Fruit fly (Drosophila melanogaster) whole organism, embryonic: ENCODE measurements around the gene Alg12.

Source experiments
- BEAF-32 ChIP-seq: fragments of 200-800 bp; sonication (Bioruptor generic); optimal IDR thresholded peaks from 3 replicates; lab custom pipeline; 2017; ENCODE audit warnings: missing biosample characterization, missing genetic modification characterization, mild to moderate bottlenecking, moderate library complexity, missing genetic modification reagents
- CG10267 ChIP-seq: fragments of 200-800 bp; sonication (Bioruptor generic); optimal IDR thresholded peaks from 2 replicates; lab custom pipeline; 2018; ENCODE audit warnings: missing biosample characterization, mild to moderate bottlenecking, missing genetic modification characterization, moderate library complexity
- CG12071 ChIP-seq: fragments of 200-800 bp; sonication (Bioruptor generic); optimal IDR thresholded peaks from 3 replicates; lab custom pipeline; 2018; ENCODE audit warnings: missing biosample characterization, mild to moderate bottlenecking, missing genetic modification characterization
- CG12299 ChIP-seq: fragments of 200-800 bp; sonication (Bioruptor generic); optimal IDR thresholded peaks from 2 replicates; lab custom pipeline; 2018; ENCODE audit warnings: missing biosample characterization, mild to moderate bottlenecking, missing genetic modification characterization
- CG1529 ChIP-seq: fragments of 200-800 bp; sonication (Bioruptor generic); optimal IDR thresholded peaks from 3 replicates; lab custom pipeline; 2018; ENCODE audit warnings: missing biosample characterization, missing genetic modification characterization
- CG1647 ChIP-seq: fragments of 200-800 bp; sonication (Bioruptor generic); optimal IDR thresholded peaks from 3 replicates; lab custom pipeline; 2016; ENCODE audit warnings: missing biosample characterization, missing genetic modification characterization
- CG17359 ChIP-seq: fragments of 200-800 bp; sonication (Bioruptor generic); optimal IDR thresholded peaks from 3 replicates; lab custom pipeline; 2018; ENCODE audit warnings: missing biosample characterization, mild to moderate bottlenecking, missing genetic modification characterization, moderate library complexity
- CG17829 ChIP-seq: fragments of 200-800 bp; optimal IDR thresholded peaks from 2 replicates; lab custom pipeline; 2019; ENCODE audit warnings: missing biosample characterization, mild to moderate bottlenecking, missing genetic modification characterization, moderate library complexity
- CG2129 ChIP-seq: fragments of 200-800 bp; sonication (Bioruptor generic); IDR thresholded peaks from 2 replicates; pipeline ENCODE4 v1.3.6; 2022; ENCODE audit warnings: missing biosample characterization, missing genetic modification characterization; ENCODE audit not compliant: partially characterized antibody
- CG2199 ChIP-seq: fragments of 200-800 bp; sonication (Bioruptor generic); IDR thresholded peaks from 3 replicates; pipeline ENCODE4 v1.3.6; 2022; ENCODE audit warnings: missing biosample characterization, missing genetic modification characterization
- CG3163 ChIP-seq: fragments of 200-800 bp; sonication (Bioruptor generic); optimal IDR thresholded peaks from 3 replicates; lab custom pipeline; 2016; ENCODE audit warnings: missing biosample characterization, missing genetic modification characterization
- CG32532 ChIP-seq: fragments of 200-800 bp; sonication (Bioruptor generic); IDR thresholded peaks from 2 replicates; pipeline ENCODE4 v1.3.6; 2022; ENCODE audit warnings: missing biosample characterization, missing genetic modification characterization
- CG3838 ChIP-seq: fragments of 200-800 bp; sonication (Bioruptor generic); optimal IDR thresholded peaks from 3 replicates; lab custom pipeline; 2016; ENCODE audit warnings: missing biosample characterization, missing genetic modification characterization
- CG5180 ChIP-seq: fragments of 200-800 bp; sonication (Bioruptor generic); optimal IDR thresholded peaks from 3 replicates; lab custom pipeline; 2017; ENCODE audit warnings: missing biosample characterization, missing genetic modification characterization, mild to moderate bottlenecking, moderate library complexity, missing genetic modification reagents
- CG7839 ChIP-seq: fragments of 200-800 bp; sonication (Bioruptor generic); optimal IDR thresholded peaks from 3 replicates; lab custom pipeline; 2018; ENCODE audit warnings: missing biosample characterization, mild to moderate bottlenecking, missing genetic modification characterization, moderate library complexity
- CG8359 ChIP-seq: fragments of 200-800 bp; sonication (Bioruptor generic); optimal IDR thresholded peaks from 2 replicates; lab custom pipeline; 2017; ENCODE audit warnings: missing biosample characterization, mild to moderate bottlenecking, missing genetic modification characterization, borderline replicate concordance
- CG8924 ChIP-seq: fragments of 200-800 bp; optimal IDR thresholded peaks from 3 replicates; lab custom pipeline; 2019; ENCODE audit warnings: missing biosample characterization, mild to moderate bottlenecking, missing genetic modification characterization, moderate library complexity
- CG9437 ChIP-seq: fragments of 200-800 bp; sonication (Bioruptor generic); optimal IDR thresholded peaks from 2 replicates; lab custom pipeline; 2018; ENCODE audit warnings: missing biosample characterization, mild to moderate bottlenecking, missing genetic modification characterization
- ERR ChIP-seq: fragments of 200-800 bp; sonication (Bioruptor generic); optimal IDR thresholded peaks from 2 replicates; lab custom pipeline; 2016; ENCODE audit warnings: missing biosample characterization, missing genetic modification characterization
- Gsc ChIP-seq: fragments of 200-800 bp; sonication (Bioruptor generic); IDR thresholded peaks from 2 replicates; pipeline ENCODE4 v1.3.6; 2022; ENCODE audit warnings: missing biosample characterization, missing genetic modification characterization
- H15 ChIP-seq: fragments of 200-800 bp; sonication (Bioruptor generic); IDR thresholded peaks from 3 replicates; pipeline ENCODE4 v1.3.6; 2022; ENCODE audit warnings: missing biosample characterization, missing genetic modification characterization
- H2.0 ChIP-seq: fragments of 200-800 bp; sonication (Bioruptor generic); IDR thresholded peaks from 2 replicates; pipeline ENCODE4 v1.3.6; 2022; ENCODE audit warnings: missing biosample characterization, missing genetic modification characterization
- Hand ChIP-seq: fragments of 200-800 bp; sonication (Bioruptor generic); optimal IDR thresholded peaks from 2 replicates; lab custom pipeline; 2017; ENCODE audit warnings: mild to moderate bottlenecking, missing biosample characterization, missing genetic modification reagents, missing genetic modification characterization
- Hr3 ChIP-seq: fragments of 200-800 bp; sonication (Bioruptor generic); optimal IDR thresholded peaks from 3 replicates; lab custom pipeline; 2016; ENCODE audit warnings: missing biosample characterization, missing genetic modification characterization
- Hr39 ChIP-seq: fragments of >200 bp; optimal IDR thresholded peaks from 2 replicates; lab custom pipeline; 2017
- Mrtf ChIP-seq: fragments of 200-800 bp; sonication (Bioruptor generic); IDR thresholded peaks from 3 replicates; pipeline ENCODE4 v1.3.6; 2022; ENCODE audit warnings: missing biosample characterization, missing genetic modification characterization
- Optix ChIP-seq: fragments of 200-800 bp; sonication (Bioruptor generic); IDR thresholded peaks from 3 replicates; pipeline ENCODE4 v1.3.6; 2022; ENCODE audit warnings: missing biosample characterization, missing genetic modification characterization
- Stat92E ChIP-seq, 3 experiments: fragments of >200 bp in 2 of 3; fragments of 200-800 bp in 1 of 3; sonication (Bioruptor generic) in 1 of 3; optimal IDR thresholded peaks; 2 replicates each; lab custom pipeline; 2017 to 2019; ENCODE audit warnings: missing biosample characterization in 3 of 3, missing genetic modification characterization in 3 of 3, mild to moderate bottlenecking in 1 of 3, moderate library complexity in 1 of 3
- YL-1 ChIP-seq: fragments of 200-800 bp; sonication (Bioruptor generic); optimal IDR thresholded peaks from 3 replicates; lab custom pipeline; 2017; ENCODE audit warnings: missing biosample characterization, mild to moderate bottlenecking, missing genetic modification characterization
- ab ChIP-seq: fragments of 200-800 bp; sonication (Bioruptor generic); optimal IDR thresholded peaks from 2 replicates; lab custom pipeline; 2016; ENCODE audit warnings: missing biosample characterization, missing genetic modification characterization
- abd-A ChIP-seq: fragments of 200-800 bp; sonication (Bioruptor generic); optimal IDR thresholded peaks from 3 replicates; lab custom pipeline; 2019; ENCODE audit warnings: missing biosample characterization, mild to moderate bottlenecking, missing genetic modification characterization, moderate library complexity
- ap ChIP-seq: fragments of 200-800 bp; sonication (Bioruptor generic); IDR thresholded peaks from 2 replicates; pipeline ENCODE4 v1.3.6; 2022; ENCODE audit warnings: missing biosample characterization, missing genetic modification characterization
- ash1 ChIP-seq: fragments of 200-800 bp; sonication (Bioruptor generic); optimal IDR thresholded peaks from 2 replicates; lab custom pipeline; 2018; ENCODE audit warnings: missing biosample characterization, mild to moderate bottlenecking, missing genetic modification characterization
- btn ChIP-seq: fragments of 200-800 bp; sonication (Bioruptor generic); optimal IDR thresholded peaks from 2 replicates; lab custom pipeline; 2016; ENCODE audit warnings: missing biosample characterization, missing genetic modification characterization
- fu2 ChIP-seq: fragments of 200-800 bp; sonication (Bioruptor generic); optimal IDR thresholded peaks from 2 replicates; lab custom pipeline; 2016; ENCODE audit warnings: missing biosample characterization, missing genetic modification characterization
- gfzf ChIP-seq: fragments of 200-800 bp; sonication (Bioruptor generic); optimal IDR thresholded peaks from 2 replicates; lab custom pipeline; 2016; ENCODE audit warnings: missing biosample characterization, mild to moderate bottlenecking, missing genetic modification characterization, moderate library complexity
- jumu ChIP-seq: fragments of 200-800 bp; sonication (Bioruptor generic); optimal IDR thresholded peaks from 3 replicates; lab custom pipeline; 2016; ENCODE audit warnings: missing biosample characterization, missing genetic modification characterization
- kah ChIP-seq: fragments of 200-800 bp; sonication (Bioruptor generic); optimal IDR thresholded peaks from 2 replicates; lab custom pipeline; 2018; ENCODE audit warnings: missing biosample characterization, mild to moderate bottlenecking, missing genetic modification characterization
- maf-S ChIP-seq: fragments of 200-800 bp; sonication (Bioruptor generic); optimal IDR thresholded peaks from 2 replicates; lab custom pipeline; 2016; ENCODE audit warnings: missing biosample characterization, missing genetic modification characterization
- mirr ChIP-seq: fragments of 200-800 bp; sonication (Bioruptor generic); optimal IDR thresholded peaks from 3 replicates; lab custom pipeline; 2018; ENCODE audit warnings: missing biosample characterization, mild to moderate bottlenecking, missing genetic modification characterization
- mld ChIP-seq: fragments of 200-800 bp; sonication (Bioruptor generic); IDR thresholded peaks from 3 replicates; pipeline ENCODE4 v1.3.6; 2022; ENCODE audit warnings: missing biosample characterization, missing genetic modification characterization; ENCODE audit not compliant: partially characterized antibody
- p53 ChIP-seq: fragments of 200-800 bp; sonication (Bioruptor generic); optimal IDR thresholded peaks from 2 replicates; lab custom pipeline; 2016; ENCODE audit warnings: missing biosample characterization, missing genetic modification characterization
- peb ChIP-seq: fragments of 200-800 bp; sonication (Bioruptor generic); IDR thresholded peaks from 2 replicates; pipeline ENCODE4 v1.3.6; 2022; ENCODE audit warnings: missing biosample characterization, missing genetic modification characterization
- sens-2 ChIP-seq: fragments of 200-800 bp; sonication (Bioruptor generic); IDR thresholded peaks from 2 replicates; pipeline ENCODE4 v1.3.6; 2022; ENCODE audit warnings: missing biosample characterization, missing genetic modification characterization
- slou ChIP-seq: fragments of 200-800 bp; sonication (Bioruptor generic); optimal IDR thresholded peaks from 3 replicates; lab custom pipeline; 2016; ENCODE audit warnings: missing biosample characterization, missing genetic modification characterization
- tap ChIP-seq: fragments of 200-800 bp; optimal IDR thresholded peaks from 3 replicates; lab custom pipeline; 2019; ENCODE audit warnings: missing biosample characterization, mild to moderate bottlenecking, missing genetic modification characterization, moderate library complexity
- trem ChIP-seq: fragments of 200-800 bp; optimal IDR thresholded peaks from 3 replicates; lab custom pipeline; 2019; ENCODE audit warnings: missing biosample characterization, mild to moderate bottlenecking, missing genetic modification characterization, moderate library complexity
- trh ChIP-seq: fragments of 200-800 bp; sonication (Bioruptor generic); optimal IDR thresholded peaks from 2 replicates; lab custom pipeline; 2016; ENCODE audit warnings: missing biosample characterization, missing genetic modification characterization
- zen2 ChIP-seq: fragments of 200-800 bp; sonication (Bioruptor generic); IDR thresholded peaks from 3 replicates; pipeline ENCODE4 v1.3.6; 2022; ENCODE audit warnings: missing biosample characterization, missing genetic modification characterization; ENCODE audit not compliant: partially characterized antibody
- zfh1 ChIP-seq: fragments of 200-800 bp; sonication (Bioruptor generic); IDR thresholded peaks from 3 replicates; pipeline ENCODE4 v1.3.6; 2022; ENCODE audit warnings: missing biosample characterization, missing genetic modification characterization

Alg12 gene

dm6 chr3R:9800644-9801330 is 44.5 kb downstream of the Alg12 start, which contains the start of the genes CG9467 and CG8526 (continued):
- TF ChIP-seq p53 (GFP tag; lab: Kevin White, UChicago) (no peak), CG32532 (peak; percentile 69), trh (peak; percentile 29), btn (GFP tag; lab: Kevin White, UChicago) (no peak), trem (tag; lab: Kevin White, UChicago) (peak; percentile 79), CG17829 (tag; lab: Kevin White, UChicago) (peak; percentile 78), ash1 (GFP tag; lab: Kevin White, UChicago) (no peak), mirr (no peak), CG5180 (GFP tag; lab: Kevin White, UChicago) (no peak), ap (GFP tag; lab: Robert Waterston, UW) (no peak), zfh1 (GFP tag; lab: Robert Waterston, UW) (peak; percentile 55; the same call in 2 of the 3 replicates), ab (GFP tag; lab: Kevin White, UChicago) (no peak), CG2129 (GFP tag; lab: Robert Waterston, UW) (peak; percentile 66), peb (GFP tag; lab: Robert Waterston, UW) (no peak), mld (GFP tag; lab: Robert Waterston, UW) (peak; percentile 23; the same call in 1 of the 3 replicates), abd-A (tag; lab: Kevin White, UChicago) (no peak), YL-1 (GFP tag; lab: Kevin White, UChicago) (peak; percentile 74), fu2 (GFP tag; lab: Kevin White, UChicago) (no peak), CG10267 (peak; percentile 70), Mrtf (0 out of 3 replicates have a peak, but pooled peaks have one; percentile 9), CG9437 (peak; percentile 50), Hr3 (GFP tag; lab: Kevin White, UChicago) (peak; percentile 74), zen2 (GFP tag; lab: Robert Waterston, UW) (no peak; the same call in 2 of the 3 replicates), ERR (GFP tag; lab: Kevin White, UChicago) (no peak), CG1529 (GFP tag; lab: Kevin White, UChicago) (no peak), CG2199 (no peak), kah (GFP tag; lab: Kevin White, UChicago) (no peak), CG8924 (tag; lab: Kevin White, UChicago) (peak; percentile 77), CG12071 (no peak), CG8359 (no peak), jumu (GFP tag; lab: Kevin White, UChicago) (no peak), H2.0 (peak; percentile 50), CG7839 (tag; lab: Kevin White, UChicago) (no peak), BEAF-32 (GFP tag; lab: Kevin White, UChicago) (peak; percentile 89), CG3838 (GFP tag; lab: Kevin White, UChicago) (no peak), maf-S (GFP tag; lab: Kevin White, UChicago) (peak; percentile 2), CG12299 (tag; lab: Kevin White, UChicago) (no peak), Stat92E (GFP tag; optimal IDR thresholded peaks at IDR 0.05; lab: Kevin White, UChicago) (no peak), Hr39 (lab: Kevin White, UChicago) (no peak), slou (GFP tag; lab: Kevin White, UChicago) (peak; percentile 59), CG17359 (peak; percentile 51), CG3163 (GFP tag; lab: Kevin White, UChicago) (no peak), CG1647 (peak; percentile 23), Optix (no peak), Gsc (GFP tag; lab: Robert Waterston, UW) (no peak), H15 (peak; percentile 27; the same call in 1 of the 3 replicates), sens-2 (0 out of 2 replicates have a peak, but pooled peaks have one; percentile 9), tap (tag; lab: Kevin White, UChicago) (no peak), Hand (GFP tag; lab: Kevin White, UChicago) (no peak), gfzf (GFP tag; lab: Kevin White, UChicago) (peak; percentile 70)
